Fruit fly (Drosophila melanogaster) whole organism, prepupa: ENCODE results near the gene CG15385.

Experiments
- Blimp-1 ChIP-seq: fragments of 200-800 bp; sonication (Bioruptor generic); optimal IDR thresholded peaks from 3 replicates; lab custom pipeline; 2017; ENCODE audit warnings: missing biosample characterization, missing genetic modification characterization, mild to moderate bottlenecking, moderate library complexity, missing genetic modification reagents
- CG11762 ChIP-seq: fragments of 200-800 bp; sonication (Bioruptor generic); optimal IDR thresholded peaks from 3 replicates; lab custom pipeline; 2016; ENCODE audit warnings: missing biosample characterization, missing genetic modification characterization; ENCODE audit not compliant: insufficient read depth
- CG31627 ChIP-seq: fragments of 200-800 bp; sonication (Bioruptor generic); optimal IDR thresholded peaks from 3 replicates; lab custom pipeline; 2016; ENCODE audit warnings: missing biosample characterization, missing genetic modification characterization
- CG6792 ChIP-seq: fragments of 200-800 bp; sonication (Bioruptor generic); optimal IDR thresholded peaks from 3 replicates; lab custom pipeline; 2016; ENCODE audit warnings: missing biosample characterization, missing genetic modification characterization
- CG8319 ChIP-seq: fragments of 200-800 bp; sonication (Bioruptor generic); optimal IDR thresholded peaks from 3 replicates; lab custom pipeline; 2016; ENCODE audit warnings: missing biosample characterization, missing genetic modification characterization
- CG8632 ChIP-seq: fragments of 200-800 bp; sonication (Bioruptor generic); optimal IDR thresholded peaks from 3 replicates; lab custom pipeline; 2016; ENCODE audit warnings: missing biosample characterization, missing genetic modification characterization
- Gug ChIP-seq: fragments of 200-800 bp; sonication (Bioruptor generic); IDR thresholded peaks from 2 replicates; pipeline ENCODE4 v1.3.6; 2022; ENCODE audit warnings: missing biosample characterization, missing genetic modification characterization
- Lpt ChIP-seq: fragments of 200-800 bp; sonication (Bioruptor generic); optimal IDR thresholded peaks from 3 replicates; lab custom pipeline; 2016; ENCODE audit warnings: missing biosample characterization, missing genetic modification characterization
- Smox ChIP-seq: fragments of 200-800 bp; sonication (Bioruptor generic); optimal IDR thresholded peaks from 3 replicates; lab custom pipeline; 2016; ENCODE audit warnings: missing biosample characterization, missing genetic modification characterization
- vri ChIP-seq: fragments of 200-800 bp; sonication (Bioruptor generic); optimal IDR thresholded peaks from 3 replicates; lab custom pipeline; 2016; ENCODE audit warnings: missing biosample characterization, mild to moderate bottlenecking, missing genetic modification characterization

dm6 chr2L:2227316-2227715, 14.9 kb upstream of the CG15385 start:
- TF ChIP-seq Smox (GFP tag; lab: Kevin White, UChicago) (peak; percentile 76), Gug (peak; percentile 75), CG8632 (peak; percentile 80), CG11762 (GFP tag; lab: Kevin White, UChicago) (peak; percentile 62), CG8319 (GFP tag; lab: Kevin White, UChicago) (no peak), CG31627 (GFP tag; lab: Kevin White, UChicago) (peak; percentile 83), CG6792 (GFP tag; lab: Kevin White, UChicago) (peak; percentile 81), vri (GFP tag; lab: Kevin White, UChicago) (peak; percentile 65), Lpt (peak; percentile 60), Blimp-1 (GFP tag; lab: Kevin White, UChicago) (peak; percentile 30)
